Worm (Caenorhabditis elegans): ENCODE data around the gene phyh-1.

Gene phyh-1

ce11 chrIV:17281060-17282021 is 22.1 kb upstream of the phyh-1 start (continued):
- no peak for TF ChIP-seq unc-62 (GFP tag; optimal IDR thresholded peaks at IDR 0.05)
- peak in 2 of 3 experiments; percentile 22 to 28 for TF ChIP-seq dpl-1 (GFP tag; optimal IDR thresholded peaks at IDR 0.05)
- TF ChIP-seq C34B4.2 (tag; optimal IDR thresholded peaks at IDR 0.05): no peak
- TF ChIP-seq jun-1 (tag; optimal IDR thresholded peaks at IDR 0.05): no peak
- no peak for TF ChIP-seq mab-9 (GFP tag; IDR thresholded peaks at IDR 0.05)
- no peak for TF ChIP-seq blmp-1 (tag; optimal IDR thresholded peaks at IDR 0.05)
- TF ChIP-seq lin-14 (GFP tag; optimal IDR thresholded peaks at IDR 0.05): peak; percentile 40
- TF ChIP-seq nhr-90 (tag; optimal IDR thresholded peaks at IDR 0.05; ENCODE audit: poor library complexity): peak; percentile 62
- TF ChIP-seq ces-1 (GFP tag; optimal IDR thresholded peaks at IDR 0.05): no peak
- peak; percentile 82 for TF ChIP-seq nhr-71 (tag; optimal IDR thresholded peaks at IDR 0.05)
- no peak for TF ChIP-seq ceh-82 (tag; optimal IDR thresholded peaks at IDR 0.05)
- TF ChIP-seq ama-1 (optimal IDR thresholded peaks at IDR 0.05): peak; percentile 99
- TF ChIP-seq nhr-19 (GFP tag; conservative IDR thresholded peaks at IDR 0.05): peak; percentile 61
- TF ChIP-seq unc-30 (tag; optimal IDR thresholded peaks at IDR 0.05): peak; percentile 61
- no peak for TF ChIP-seq lin-39 (tag; optimal IDR thresholded peaks at IDR 0.05)
- no peak for TF ChIP-seq ceh-90 (tag; optimal IDR thresholded peaks at IDR 0.05)
- no peak for TF ChIP-seq irx-1 (tag; optimal IDR thresholded peaks at IDR 0.05)
- peak; percentile 54 for TF ChIP-seq nhr-47 (tag; optimal IDR thresholded peaks at IDR 0.05)
- TF ChIP-seq nhr-20 (tag; optimal IDR thresholded peaks at IDR 0.05): peak; percentile 70
- TF ChIP-seq elt-2 (tag; optimal IDR thresholded peaks at IDR 0.05): peak; percentile 59
- TF ChIP-seq sox-4 (tag; optimal IDR thresholded peaks at IDR 0.05): no peak
- TF ChIP-seq C04F5.9 (tag; optimal IDR thresholded peaks at IDR 0.05): no peak
- TF ChIP-seq snpc-4 (tag; optimal IDR thresholded peaks at IDR 0.05): peak; percentile 13
- TF ChIP-seq ceh-8 (GFP tag; optimal IDR thresholded peaks at IDR 0.05): peak; percentile 15
- TF ChIP-seq nhr-85 (tag): no peak
- TF ChIP-seq hlh-4 (tag; optimal IDR thresholded peaks at IDR 0.05): no peak
- TF ChIP-seq lsy-2 (tag; optimal IDR thresholded peaks at IDR 0.05): peak; percentile 68 to 75
- no peak for TF ChIP-seq nhr-237 (tag; optimal IDR thresholded peaks at IDR 0.05)
- peak; percentile 73 for TF ChIP-seq snu-23 (GFP tag; optimal IDR thresholded peaks at IDR 0.05)
- peak; percentile 25 for TF ChIP-seq ceh-63 (GFP tag; optimal IDR thresholded peaks at IDR 0.05)
- TF ChIP-seq sup-37 (GFP tag; optimal IDR thresholded peaks at IDR 0.05): no peak
- no peak for TF ChIP-seq alr-1 (tag; optimal IDR thresholded peaks at IDR 0.05; ENCODE audit: borderline replicate concordance)
- no peak for TF ChIP-seq nhr-12 (tag; optimal IDR thresholded peaks at IDR 0.05)
- no peak for TF ChIP-seq egl-27 (tag; optimal IDR thresholded peaks at IDR 0.05)
- TF ChIP-seq lin-13 (GFP tag; optimal IDR thresholded peaks at IDR 0.05): peak; percentile 62
- no peak for TF ChIP-seq isw-1 (GFP tag; IDR thresholded peaks at IDR 0.05)
- TF ChIP-seq ets-5 (GFP tag; IDR thresholded peaks at IDR 0.05): no peak
- peak; percentile 25 for TF ChIP-seq pag-3 (tag; optimal IDR thresholded peaks at IDR 0.05; ENCODE audit: borderline replicate concordance, insufficient read depth)
- peak; percentile 100 for TF ChIP-seq aly-2 (tag; optimal IDR thresholded peaks at IDR 0.05)
- TF ChIP-seq C16A3.4 (tag; optimal IDR thresholded peaks at IDR 0.05): peak; percentile 17

- peak; percentile 16 for TF ChIP-seq rnt-1 (tag; optimal IDR thresholded peaks at IDR 0.05)
- TF ChIP-seq lin-35 (GFP tag; optimal IDR thresholded peaks at IDR 0.05): peak in 1 of 2 experiments; percentile 0
- TF ChIP-seq F16B12.6 (tag; optimal IDR thresholded peaks at IDR 0.05): no peak
- no peak for TF ChIP-seq ceh-8 (GFP tag; optimal IDR thresholded peaks at IDR 0.05)
- peak in 1 of 2 experiments; percentile 11 for TF ChIP-seq lsy-2 (tag; optimal IDR thresholded peaks at IDR 0.05)
- no peak for TF ChIP-seq pag-3 (tag; optimal IDR thresholded peaks at IDR 0.05; ENCODE audit: borderline replicate concordance, insufficient read depth)
- no peak for TF ChIP-seq skn-1 (tag; optimal IDR thresholded peaks at IDR 0.05)
- TF ChIP-seq lir-3 (tag; optimal IDR thresholded peaks at IDR 0.05; ENCODE audit: poor library complexity): no peak
- TF ChIP-seq aly-2 (tag; optimal IDR thresholded peaks at IDR 0.05): no peak
- no peak for TF ChIP-seq ceh-82 (tag; optimal IDR thresholded peaks at IDR 0.05)
- no peak for TF ChIP-seq elt-2 (tag; optimal IDR thresholded peaks at IDR 0.05)
- TF ChIP-seq fkh-8 (tag; optimal IDR thresholded peaks at IDR 0.05): peak; percentile 9
- no peak for TF ChIP-seq aha-1 (tag; optimal IDR thresholded peaks at IDR 0.05)
- TF ChIP-seq dsc-1 (tag; optimal IDR thresholded peaks at IDR 0.05): no peak
- TF ChIP-seq Y116A8C.19 (tag; optimal IDR thresholded peaks at IDR 0.05; ENCODE audit: borderline replicate concordance): no peak
- no peak for TF ChIP-seq nhr-11 (tag; optimal IDR thresholded peaks at IDR 0.05)
- TF ChIP-seq xbp-1 (tag; optimal IDR thresholded peaks at IDR 0.05): no peak
Observed at ce11 chrIV:17280441-17280939, 21.3 kb upstream of the phyh-1 start.

Data from whole organism, L1 larva.